Worm (Caenorhabditis elegans) whole organism, L1 larva: Measurements from ENCODE around the gene str-111.

ENCODE experiments used
- Y116A8C.19 ChIP-seq: sonication (generic microtip); optimal IDR thresholded peaks from 2 replicates; lab custom pipeline; 2016; ENCODE audit warnings: missing compliant biosample characterization, missing genetic modification characterization, borderline replicate concordance
- ama-1 ChIP-seq: fragments of 150-350 bp; optimal IDR thresholded peaks from 2 replicates; lab custom pipeline; 2014
- blmp-1 ChIP-seq: fragments of 150-350 bp; optimal IDR thresholded peaks from 2 replicates; lab custom pipeline; 2014; ENCODE audit warnings: missing biosample characterization, missing genetic modification characterization
- ceh-63 ChIP-seq: fragments of 200-800 bp; sonication (Bioruptor generic); optimal IDR thresholded peaks from 2 replicates; lab custom pipeline; 2018; ENCODE audit warnings: mild to moderate bottlenecking, missing genetic modification characterization, missing compliant biosample characterization
- ces-1 ChIP-seq: fragments of 150-350 bp; optimal IDR thresholded peaks from 2 replicates; lab custom pipeline; 2014; ENCODE audit warnings: missing biosample characterization, missing genetic modification reagents, missing genetic modification characterization
- efl-1 ChIP-seq, 4 experiments: fragments of 150-350 bp; optimal IDR thresholded peaks in 3 of 4; peaks in 1 of 4; 1 replicate in 1 of 4; 2 replicates in 3 of 4; lab custom pipeline; 2014; ENCODE audit warnings: missing biosample characterization in 2 of 4, missing genetic modification characterization in 2 of 4, missing genetic modification reagents in 2 of 4
- egl-27 ChIP-seq, 2 experiments: fragments of 150-350 bp in 1 of 2; sonication (generic microtip); optimal IDR thresholded peaks; 3 replicates each; lab custom pipeline; 2017 to 2018; ENCODE audit warnings: missing biosample characterization in 2 of 2, missing genetic modification characterization in 2 of 2, missing genetic modification reagents in 2 of 2
- elt-2 ChIP-seq: sonication (generic microtip); optimal IDR thresholded peaks from 2 replicates; lab custom pipeline; 2016; ENCODE audit warnings: missing genetic modification characterization, mild to moderate bottlenecking, inconsistent platforms, missing compliant biosample characterization, missing genetic modification reagents
- fkh-10 ChIP-seq: sonication (generic microtip); optimal IDR thresholded peaks from 2 replicates; lab custom pipeline; 2017; ENCODE audit warnings: missing biosample characterization, missing genetic modification reagents, missing genetic modification characterization
- fkh-8 ChIP-seq: sonication (generic microtip); optimal IDR thresholded peaks from 2 replicates; lab custom pipeline; 2016; ENCODE audit warnings: mild to moderate bottlenecking, missing genetic modification characterization, missing compliant biosample characterization
- isw-1 ChIP-seq: fragments of 200-800 bp; sonication (Bioruptor generic); IDR thresholded peaks from 2 replicates; pipeline ENCODE4 v1.3.6; 2022; ENCODE audit warnings: missing genetic modification characterization, missing compliant biosample characterization
- lin-15B ChIP-seq: fragments of 150-350 bp; sonication (generic microtip); optimal IDR thresholded peaks from 3 replicates; lab custom pipeline; 2014; ENCODE audit warnings: missing biosample characterization, missing genetic modification characterization
- lin-35 ChIP-seq, 2 experiments: fragments of 150-350 bp; optimal IDR thresholded peaks; 2 replicates each; lab custom pipeline; 2014; ENCODE audit warnings: missing biosample characterization in 2 of 2, missing genetic modification characterization in 2 of 2, missing genetic modification reagents in 2 of 2
- lin-39 ChIP-seq: fragments of 150-350 bp; optimal IDR thresholded peaks from 2 replicates; lab custom pipeline; 2014; ENCODE audit warnings: missing biosample characterization, missing genetic modification reagents, missing genetic modification characterization
- lir-3 ChIP-seq: sonication (generic microtip); optimal IDR thresholded peaks from 2 replicates; lab custom pipeline; 2016; ENCODE audit warnings: mild to moderate bottlenecking, missing genetic modification characterization, moderate library complexity, missing compliant biosample characterization; ENCODE audit not compliant: poor library complexity
- nhr-11 ChIP-seq: fragments of 150-350 bp; optimal IDR thresholded peaks from 2 replicates; lab custom pipeline; 2014; ENCODE audit warnings: missing biosample characterization, missing genetic modification characterization
- nhr-47 ChIP-seq: sonication (generic microtip); optimal IDR thresholded peaks from 2 replicates; lab custom pipeline; 2016; ENCODE audit warnings: mild to moderate bottlenecking, missing genetic modification characterization, moderate library complexity, missing compliant biosample characterization
- nhr-71 ChIP-seq: sonication (generic microtip); optimal IDR thresholded peaks from 2 replicates; lab custom pipeline; 2016; ENCODE audit warnings: mild to moderate bottlenecking, missing genetic modification characterization, moderate library complexity, missing compliant biosample characterization
- nhr-77 ChIP-seq: fragments of 150-350 bp; optimal IDR thresholded peaks from 2 replicates; lab custom pipeline; 2014; ENCODE audit warnings: missing biosample characterization, missing genetic modification characterization
- nhr-85 ChIP-seq: sonication (generic microtip); peaks from one replicate; lab custom pipeline; 2016; ENCODE audit warnings: missing genetic modification characterization, inconsistent platforms, missing compliant biosample characterization
- pax-3 ChIP-seq: fragments of 200-800 bp; sonication (Bioruptor generic); optimal IDR thresholded peaks from 2 replicates; lab custom pipeline; 2018; ENCODE audit warnings: mild to moderate bottlenecking, missing genetic modification characterization, moderate library complexity, missing compliant biosample characterization
- sox-4 ChIP-seq: sonication (generic microtip); optimal IDR thresholded peaks from 2 replicates; lab custom pipeline; 2016; ENCODE audit warnings: missing genetic modification characterization, missing compliant biosample characterization
- tbx-2 ChIP-seq: sonication (generic microtip); optimal IDR thresholded peaks from 2 replicates; lab custom pipeline; 2016; ENCODE audit warnings: missing genetic modification characterization, missing compliant biosample characterization
- unc-86 ChIP-seq: sonication (generic microtip); optimal IDR thresholded peaks from 2 replicates; lab custom pipeline; 2016; ENCODE audit warnings: missing genetic modification characterization, missing compliant biosample characterization
- unc-98 ChIP-seq: fragments of 200-800 bp; sonication (Bioruptor generic); IDR thresholded peaks from 2 replicates; pipeline ENCODE4 v1.3.6; 2022; ENCODE audit warnings: missing genetic modification characterization, missing compliant biosample characterization
- vab-15 ChIP-seq: sonication (generic microtip); optimal IDR thresholded peaks from 2 replicates; lab custom pipeline; 2017; ENCODE audit warnings: missing genotype, mild to moderate bottlenecking, missing genetic modification characterization, missing compliant biosample characterization
- xbp-1 ChIP-seq: sonication (generic microtip); optimal IDR thresholded peaks from 2 replicates; lab custom pipeline; 2016; ENCODE audit warnings: missing genetic modification characterization, missing compliant biosample characterization
- zip-4 ChIP-seq: fragments of 200-800 bp; sonication (Bioruptor generic); optimal IDR thresholded peaks from 2 replicates; lab custom pipeline; 2018; ENCODE audit warnings: mild to moderate bottlenecking, missing genetic modification characterization, moderate library complexity, missing compliant biosample characterization
- ztf-11 ChIP-seq, 2 experiments: sonication (generic microtip); optimal IDR thresholded peaks; 2 replicates each; lab custom pipeline; 2016 to 2017; ENCODE audit warnings: missing genetic modification characterization in 2 of 2, missing biosample characterization in 1 of 2, missing compliant biosample characterization in 1 of 2
- ztf-4 ChIP-seq: fragments of 150-350 bp; optimal IDR thresholded peaks from 2 replicates; lab custom pipeline; 2014; ENCODE audit warnings: missing biosample characterization, missing genetic modification characterization

Gene str-111

ce11 chrV:16131249-16131648 is 37.7 kb downstream of the str-111 start, which contains the start of gene fbxa-142 (continued):
- TF ChIP-seq ztf-11 (tag; optimal IDR thresholded peaks at IDR 0.05; lab: Kevin White, UChicago) (no peak), isw-1 (no peak), unc-98 (no peak)

DNA sequence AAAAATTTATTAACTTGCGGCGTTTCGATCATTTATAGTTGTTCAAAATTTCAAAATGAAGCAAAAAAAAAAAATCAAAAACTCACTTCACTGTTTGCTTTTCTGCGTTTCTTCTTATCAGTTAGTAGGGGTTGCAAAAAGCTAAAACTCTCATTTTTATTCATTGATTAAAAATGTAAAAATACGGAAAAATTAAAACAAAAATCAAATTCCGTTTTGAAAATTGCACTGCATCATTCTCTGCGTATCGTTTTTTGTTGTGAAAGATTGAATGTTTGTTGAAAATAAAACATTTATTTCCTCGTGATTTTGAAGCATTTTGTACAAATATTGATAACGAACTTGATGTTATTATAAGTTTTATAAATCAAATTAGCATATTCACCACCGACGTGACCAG is 39.8 kb downstream of the str-111 start:
- TF ChIP-seq elt-2 (tag; lab: Kevin White, UChicago), result peak; percentile 20
- TF ChIP-seq ceh-63 (GFP tag; lab: Kevin White, UChicago), result no peak

- TF ChIP-seq sox-4, result no peak
- no peak for TF ChIP-seq efl-1 (optimal IDR thresholded peaks at IDR 0.05; lab: Kevin White, UChicago)
- peak in 1 of 2 experiments; percentile 6 for TF ChIP-seq efl-1 (GFP tag; optimal IDR thresholded peaks at IDR 0.05 in 1 of 2; lab: Kevin White, UChicago)
These were observed 41.5 kb downstream of the str-111 start, which contains the start of gene fbxa-143 for ce11 chrV:16127401-16127800. TSS of gene fbxa-143 (minus strand) at chrV:16127501.

ce11 chrV:16124739-16125138 is 44.2 kb downstream of the str-111 start, which contains the start of gene nhr-111:
TSS of gene nhr-111 (minus strand) at chrV:16124839.
- TF ChIP-seq fkh-8 (tag; lab: Kevin White, UChicago) (no peak), nhr-71 (tag; lab: Kevin White, UChicago) (no peak), lin-15B (tag; lab: Kevin White, UChicago) (no peak), egl-27 (tag; optimal IDR thresholded peaks at IDR 0.05; lab: Kevin White, UChicago) (no peak), lin-35 (GFP tag; optimal IDR thresholded peaks at IDR 0.05; lab: Kevin White, UChicago) (no peak), ama-1 (lab: Kevin White, UChicago) (no peak), tbx-2 (tag; lab: Kevin White, UChicago) (no peak), fkh-10 (GFP tag; lab: Kevin White, UChicago) (no peak), sox-4 (no peak), ces-1 (no peak), pax-3 (tag; lab: Kevin White, UChicago) (no peak)

DNA sequence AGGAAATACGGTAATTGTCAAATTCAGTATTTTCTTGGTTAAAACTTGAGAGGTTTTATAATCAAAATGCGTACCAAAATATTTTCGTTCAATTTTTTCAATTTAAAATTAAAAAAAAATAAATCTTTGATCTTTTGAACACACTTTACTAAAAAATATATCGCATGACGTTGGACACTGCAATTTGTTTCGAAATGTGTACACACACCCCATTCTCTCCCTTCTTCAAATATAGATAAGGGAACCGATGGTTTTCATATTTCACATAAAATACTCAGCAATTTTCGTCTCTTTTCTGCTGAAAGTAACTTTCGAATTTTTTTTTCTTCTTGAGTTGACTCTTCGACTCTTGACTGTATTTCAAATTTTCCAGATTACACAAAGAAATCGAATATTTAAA is 47.5 kb downstream of the str-111 start:
- TF ChIP-seq Y116A8C.19 (no peak), efl-1 (optimal IDR thresholded peaks at IDR 0.05; lab: Kevin White, UChicago) (no peak), efl-1 (GFP tag; optimal IDR thresholded peaks at IDR 0.05 in 1 of 2; lab: Kevin White, UChicago) (peak in 1 of 2 experiments; percentile 22)

DNA sequence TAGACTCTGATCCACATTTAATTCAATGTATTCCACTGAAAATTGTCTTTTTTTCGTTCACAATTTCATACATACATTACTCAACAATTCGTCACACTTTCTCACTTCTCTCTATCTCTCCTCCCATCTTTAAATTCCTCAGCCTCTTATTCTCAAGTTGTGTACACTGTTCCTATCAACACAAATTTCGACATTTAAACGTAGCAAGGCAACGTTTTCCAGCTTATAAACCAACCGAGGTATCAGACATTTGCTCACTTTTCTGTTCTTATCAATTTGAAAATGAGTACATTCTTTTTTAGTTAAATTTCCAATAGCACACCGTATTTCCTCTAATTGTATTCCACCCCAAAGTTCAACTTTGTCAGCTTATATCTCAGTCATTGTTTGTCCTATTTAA is 48.0 kb downstream of the str-111 start, which contains the start of gene skr-3:
Gene skr-3 (plus strand): TSS at position 163 of the 400 bp plus-strand sequence.
- no peak for TF ChIP-seq ceh-63 (GFP tag; lab: Kevin White, UChicago)
- peak; percentile 50 for TF ChIP-seq elt-2 (tag; lab: Kevin White, UChicago)
- TF ChIP-seq nhr-85 (tag; lab: Kevin White, UChicago), result peak; percentile 60

DNA sequence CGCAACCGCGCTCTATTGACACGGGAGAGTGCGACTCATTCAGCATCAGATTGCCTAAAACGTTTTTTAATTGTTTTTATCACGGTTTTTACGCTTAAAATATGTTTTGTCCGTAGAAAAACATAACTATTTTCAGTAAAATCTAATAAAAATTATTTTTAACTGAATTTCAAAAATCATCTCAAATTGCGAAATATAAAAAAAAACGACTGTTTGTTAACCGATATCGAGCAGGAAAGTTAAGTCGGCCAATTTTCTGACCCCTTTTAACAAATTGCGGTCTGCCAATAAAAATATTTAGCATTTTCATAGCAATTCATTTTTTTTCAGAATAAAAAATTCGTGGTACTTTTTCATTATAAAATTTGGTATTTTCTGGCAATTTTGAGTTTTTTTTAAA is 48.4 kb downstream of the str-111 start:
- TF ChIP-seq lin-39 (tag; lab: Kevin White, UChicago) (no peak), zip-4 (GFP tag; lab: Kevin White, UChicago) (peak; percentile 82)
- TF ChIP-seq, all 84 proteins: peak for 1

DNA sequence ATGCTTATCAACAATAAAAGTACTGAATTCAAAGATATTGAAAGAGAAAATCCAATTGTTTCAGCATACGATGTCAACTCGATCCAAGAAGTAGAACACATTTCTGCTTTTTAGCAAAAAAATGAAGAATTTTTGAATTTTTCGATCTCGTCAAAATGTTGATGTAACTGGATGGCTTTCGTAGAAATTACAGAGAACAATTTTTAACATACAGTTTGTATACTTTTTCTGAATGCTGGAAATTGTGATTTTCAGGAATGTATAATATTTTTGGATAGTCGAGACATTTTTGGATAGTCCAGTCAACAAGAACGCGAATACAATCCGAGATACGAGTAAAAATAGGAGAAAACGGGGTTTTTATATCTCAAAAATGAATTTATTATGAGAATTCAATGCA is 50.3 kb downstream of the str-111 start, which contains the start of gene str-103:
Gene str-103 (minus strand): TSS at position 101 of the 400 bp plus-strand sequence.
- TF ChIP-seq xbp-1 (tag; lab: Kevin White, UChicago) (no peak), efl-1 (optimal IDR thresholded peaks at IDR 0.05; lab: Kevin White, UChicago) (no peak), efl-1 (GFP tag; optimal IDR thresholded peaks at IDR 0.05 in 1 of 2; lab: Kevin White, UChicago) (no peak), ztf-4 (tag; lab: Kevin White, UChicago) (no peak), nhr-77 (tag; lab: Kevin White, UChicago) (no peak), blmp-1 (tag; lab: Kevin White, UChicago) (no peak), vab-15 (tag; lab: Kevin White, UChicago) (no peak), nhr-11 (tag; lab: Kevin White, UChicago) (no peak), lin-35 (GFP tag; optimal IDR thresholded peaks at IDR 0.05; lab: Kevin White, UChicago) (no peak), unc-86 (no peak), lir-3 (tag; lab: Kevin White, UChicago) (no peak), nhr-47 (tag; lab: Kevin White, UChicago) (no peak)
